Worm (Caenorhabditis elegans) whole organism, L4 larva: ENCODE measurements around the gene arrd-2.

Experiments used
- T20F7.1 ChIP-seq: fragments of 200-800 bp; sonication (Bioruptor generic); optimal IDR thresholded peaks from 2 replicates; lab custom pipeline; 2018; ENCODE audit warnings: mild to moderate bottlenecking, missing genetic modification characterization, missing compliant biosample characterization
- ZK546.5 ChIP-seq, 2 experiments: sonication (generic microtip); optimal IDR thresholded peaks; 2 replicates each; lab custom pipeline; 2017; ENCODE audit warnings: missing biosample characterization in 2 of 2, missing genetic modification characterization in 2 of 2
- attf-4 ChIP-seq: sonication (generic microtip); optimal IDR thresholded peaks from 3 replicates; lab custom pipeline; 2017; ENCODE audit warnings: missing biosample characterization, missing genetic modification characterization
- ceh-28 ChIP-seq: fragments of 150-350 bp; optimal IDR thresholded peaks from 2 replicates; lab custom pipeline; 2014; ENCODE audit warnings: missing biosample characterization, missing genetic modification reagents, missing genetic modification characterization
- dmd-8 ChIP-seq: fragments of 200-800 bp; sonication (Bioruptor generic); IDR thresholded peaks from 2 replicates; pipeline ENCODE4 v1.3.6; 2022; ENCODE audit warnings: missing genetic modification characterization, missing compliant biosample characterization
- fos-1 ChIP-seq: fragments of 150-350 bp; optimal IDR thresholded peaks from 2 replicates; lab custom pipeline; 2014; ENCODE audit warnings: missing biosample characterization, missing genetic modification characterization
- hlh-30 ChIP-seq: sonication (generic microtip); optimal IDR thresholded peaks from 2 replicates; lab custom pipeline; 2017; ENCODE audit warnings: antibody characterized with exemption, mild to moderate bottlenecking, missing genetic modification characterization, missing compliant biosample characterization; ENCODE audit not compliant: insufficient read depth
- lir-3 ChIP-seq: sonication (generic microtip); optimal IDR thresholded peaks from 2 replicates; lab custom pipeline; 2016; ENCODE audit warnings: mild to moderate bottlenecking, missing genetic modification characterization, missing compliant biosample characterization
- nhr-6 ChIP-seq: fragments of 150-350 bp; optimal IDR thresholded peaks from 2 replicates; lab custom pipeline; 2014; ENCODE audit warnings: missing biosample characterization, missing genetic modification characterization
- pha-4 ChIP-seq, 2 experiments: fragments of 150-350 bp in 1 of 2; fragments of 200-800 bp in 1 of 2; sonication (Bioruptor generic) in 1 of 2; IDR thresholded peaks in 1 of 2; optimal IDR thresholded peaks in 1 of 2; 2 replicates each; pipeline versions ENCODE4 v1.3.6 to Lab custom; 2014 to 2022; ENCODE audit warnings: missing genetic modification characterization in 2 of 2, missing genetic modification reagents in 2 of 2, missing biosample characterization in 1 of 2, missing compliant biosample characterization in 1 of 2
- tag-97 ChIP-seq: fragments of 200-800 bp; sonication (Bioruptor generic); IDR thresholded peaks from 2 replicates; pipeline ENCODE4 v1.3.6; 2022; ENCODE audit warnings: missing genetic modification characterization, missing compliant biosample characterization
- unc-130 ChIP-seq: sonication (generic microtip); optimal IDR thresholded peaks from 2 replicates; lab custom pipeline; 2016; ENCODE audit warnings: missing genetic modification reagents, missing genetic modification characterization, missing compliant biosample characterization
- unc-39 ChIP-seq: sonication (generic microtip); optimal IDR thresholded peaks from 2 replicates; lab custom pipeline; 2017; ENCODE audit warnings: missing biosample characterization, missing genetic modification characterization
- zag-1 ChIP-seq: fragments of 150-350 bp; optimal IDR thresholded peaks from 2 replicates; lab custom pipeline; 2014; ENCODE audit warnings: missing biosample characterization, missing genetic modification characterization

ce11 chrII:9397496-9397895, 10.1 kb upstream of the arrd-2 start, which contains the start of gene Y51B9A.9:
- TF ChIP-seq T20F7.1: no peak
- no peak for TF ChIP-seq attf-4
- TF ChIP-seq unc-39 (tag; lab: Kevin White, UChicago): no peak
- no peak for TF ChIP-seq zag-1 (tag; lab: Kevin White, UChicago)
- no peak for TF ChIP-seq lir-3
- TF ChIP-seq unc-130 (GFP tag; lab: Kevin White, UChicago): no peak
- TF ChIP-seq hlh-30 (tag; lab: Kevin White, UChicago): no peak
- no peak for TF ChIP-seq dmd-8 (GFP tag; lab: Robert Waterston, UW)
- no peak for TF ChIP-seq ceh-28
- TF ChIP-seq fos-1 (tag; lab: Kevin White, UChicago): no peak
- TF ChIP-seq tag-97 (GFP tag; lab: Robert Waterston, UW): no peak
- TF ChIP-seq nhr-6 (tag; lab: Kevin White, UChicago): no peak
- no peak for TF ChIP-seq ZK546.5 (tag; optimal IDR thresholded peaks at IDR 0.05; lab: Kevin White, UChicago)
- no peak for TF ChIP-seq pha-4 (GFP tag; IDR thresholded peaks at IDR 0.05; lab: Robert Waterston, UW)
- no peak for TF ChIP-seq pha-4 (tag; optimal IDR thresholded peaks at IDR 0.05; lab: Kevin White, UChicago)
